Worm (Caenorhabditis elegans) whole organism, L4/young adult: ENCODE measurements around the gene F23B12.1.

Source experiments
- W03F9.2 ChIP-seq: fragments of 150-350 bp; optimal IDR thresholded peaks from 2 replicates; lab custom pipeline; 2014; ENCODE audit warnings: missing biosample characterization, missing genetic modification characterization
- dao-5 ChIP-seq: sonication (generic microtip); optimal IDR thresholded peaks from 2 replicates; lab custom pipeline; 2016; ENCODE audit warnings: missing genotype, missing genetic modification characterization, moderate library complexity, missing compliant biosample characterization
- him-1 ChIP-seq: sonication (generic microtip); optimal IDR thresholded peaks from 2 replicates; lab custom pipeline; 2016; ENCODE audit warnings: missing genotype, missing genetic modification reagents, missing genetic modification characterization, missing compliant biosample characterization

ce11 chrV:14396123-14396669 is 32.8 kb upstream of the F23B12.1 start:
- no peak for TF ChIP-seq W03F9.2
- no peak for TF ChIP-seq dao-5 (tag; lab: Kevin White, UChicago)
- no peak for TF ChIP-seq him-1
